Fruit fly (Drosophila melanogaster) whole organism: ENCODE measurements around the gene Daao2.

Experiments used
- CG8478 ChIP-seq: fragments of >200 bp; optimal IDR thresholded peaks from 2 replicates; lab custom pipeline; 2018; ENCODE audit warnings: inconsistent platforms
- Dll ChIP-seq: fragments of >200 bp; optimal IDR thresholded peaks from 2 replicates; lab custom pipeline; 2017
- EcR ChIP-seq, 2 experiments: fragments of >200 bp; optimal IDR thresholded peaks; 2 replicates each; lab custom pipeline; 2017; ENCODE audit warnings: missing biosample characterization in 2 of 2, missing genetic modification characterization in 2 of 2, missing genetic modification reagents in 2 of 2
- pan ChIP-seq: fragments of >200 bp; optimal IDR thresholded peaks from 2 replicates; lab custom pipeline; 2017
- psq ChIP-seq: fragments of >200 bp; optimal IDR thresholded peaks from 2 replicates; lab custom pipeline; 2017
- usp ChIP-seq: fragments of >200 bp; optimal IDR thresholded peaks from 2 replicates; lab custom pipeline; 2017; ENCODE audit warnings: missing biosample characterization, missing genetic modification characterization, mixed read lengths

dm6 chr2L:6833661-6834073, 30.9 kb downstream of the Daao2 start:
- TF ChIP-seq psq: no peak
- no peak for TF ChIP-seq usp (GFP tag; lab: Kevin White, UChicago)
- TF ChIP-seq CG8478 (lab: Kevin White, UChicago): peak; percentile 54
- no peak for TF ChIP-seq EcR (GFP tag; optimal IDR thresholded peaks at IDR 0.05; lab: Kevin White, UChicago)
- TF ChIP-seq pan (lab: Kevin White, UChicago): no peak
- peak; percentile 43 for TF ChIP-seq Dll
